Fruit fly (Drosophila melanogaster) whole organism, larva: ENCODE data around the gene JMJD7.

Source experiments
- noc ChIP-seq: fragments of 200-800 bp; sonication (Bioruptor generic); optimal IDR thresholded peaks from 3 replicates; lab custom pipeline; 2019; ENCODE audit warnings: missing biosample characterization, mild to moderate bottlenecking, missing genetic modification characterization, moderate library complexity

Gene JMJD7

DNA sequence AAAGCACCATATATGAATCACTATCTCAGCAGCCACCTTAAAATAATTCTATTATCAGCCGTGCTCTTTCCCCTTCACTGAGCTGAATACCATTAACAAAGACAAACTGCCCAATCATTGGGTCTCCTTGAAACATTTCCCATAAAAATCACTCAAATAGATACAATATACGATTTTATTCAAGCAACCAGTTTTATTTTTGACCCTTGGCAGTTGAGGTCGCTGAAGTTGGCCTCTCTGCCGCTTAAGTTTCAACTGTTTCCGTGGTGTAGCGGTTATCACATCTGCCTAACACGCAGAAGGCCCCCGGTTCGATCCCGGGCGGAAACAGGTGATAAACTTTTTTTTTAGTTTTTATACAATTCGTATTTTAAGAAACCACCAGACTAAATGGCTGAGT, 17.3 kb downstream of the JMJD7 start:
- no peak for TF ChIP-seq noc

DNA sequence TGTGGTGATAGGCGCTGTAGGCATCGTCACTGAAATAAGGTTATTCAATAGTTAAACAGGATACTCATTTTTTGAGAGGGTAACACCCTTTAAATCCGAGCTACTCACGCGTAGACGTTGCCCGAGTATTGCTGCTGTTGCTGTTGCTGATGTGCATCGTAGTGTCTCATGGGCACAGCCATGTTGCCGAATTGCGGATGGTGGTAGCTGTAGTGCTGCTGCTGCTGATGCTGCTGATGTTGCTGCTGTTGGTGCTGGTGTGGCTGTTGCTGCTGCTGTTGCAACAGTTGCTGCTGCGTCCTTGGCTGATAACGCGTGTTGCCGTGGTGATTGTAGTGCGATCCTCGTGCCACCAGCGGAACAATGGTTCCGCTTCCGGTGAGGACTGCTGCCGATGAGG, 19.9 kb downstream of the JMJD7 start:
- no peak for TF ChIP-seq noc

DNA sequence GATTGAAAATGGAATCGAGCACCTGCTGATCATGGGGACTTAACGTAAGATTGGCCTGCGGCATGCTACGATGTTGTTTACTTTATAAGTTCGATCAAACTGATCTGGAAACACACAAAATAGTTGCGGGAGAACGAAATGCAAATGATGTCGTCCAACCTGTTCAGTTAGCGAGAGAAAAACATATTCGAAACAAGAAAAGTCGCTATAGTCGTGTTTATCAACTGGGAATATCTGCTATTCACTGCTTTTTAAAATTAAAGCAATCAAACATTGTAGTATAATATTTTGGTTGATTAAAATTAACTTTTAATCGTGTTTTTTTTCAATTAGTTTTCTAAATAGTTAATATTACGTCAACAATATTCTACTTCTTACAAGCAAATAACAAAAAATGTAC, 23.5 kb downstream of the JMJD7 start, which contains the start of gene CG14105:
TSS of gene CG14105 (minus strand) at position 101 of the 400 bp plus-strand sequence.
- no peak for TF ChIP-seq noc

DNA sequence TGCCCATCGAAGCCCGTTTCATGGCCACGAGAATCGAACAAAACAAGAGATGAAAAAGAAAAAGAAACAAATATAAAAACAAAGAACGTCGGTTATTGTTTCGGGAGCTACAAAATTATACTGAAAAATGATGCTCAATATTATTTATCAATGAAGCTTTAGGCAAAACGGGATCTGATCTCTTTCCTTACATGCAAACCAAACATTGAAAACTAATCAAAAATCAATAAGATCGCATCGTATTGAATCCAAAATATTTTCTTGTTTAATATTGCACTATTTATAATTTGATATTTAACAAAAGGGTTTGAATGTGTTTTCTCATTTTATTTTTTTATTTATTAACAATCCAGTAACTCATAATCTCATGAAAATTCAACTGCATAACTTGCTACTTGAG, 24.5 kb downstream of the JMJD7 start, which contains the start of gene CG14106:
TSS of gene CG14106 (minus strand) at position 101 of the 400 bp plus-strand sequence.
- no peak for TF ChIP-seq noc

DNA sequence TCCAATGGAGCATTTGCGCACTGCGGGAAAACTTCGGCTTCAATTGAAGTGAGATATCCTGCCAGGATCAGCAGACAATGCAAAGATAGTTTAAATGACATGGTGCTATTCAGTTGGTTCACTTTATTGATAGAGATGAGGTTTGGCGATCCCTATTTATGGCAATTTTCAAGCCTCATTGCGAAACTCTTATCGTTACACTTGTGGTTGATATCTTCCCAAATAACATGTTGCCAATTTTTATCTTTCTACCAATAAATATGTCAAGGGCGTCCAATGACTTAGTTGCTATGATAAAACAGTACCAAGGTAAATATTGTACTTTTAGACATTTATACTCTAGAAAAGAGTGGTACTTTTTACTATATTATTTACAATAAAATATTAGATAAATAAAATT, 26.0 kb downstream of the JMJD7 start, which contains the start of gene CG33263:
TSS of gene CG33263 (minus strand) at position 101 of the 400 bp plus-strand sequence.
- no peak for TF ChIP-seq noc

DNA sequence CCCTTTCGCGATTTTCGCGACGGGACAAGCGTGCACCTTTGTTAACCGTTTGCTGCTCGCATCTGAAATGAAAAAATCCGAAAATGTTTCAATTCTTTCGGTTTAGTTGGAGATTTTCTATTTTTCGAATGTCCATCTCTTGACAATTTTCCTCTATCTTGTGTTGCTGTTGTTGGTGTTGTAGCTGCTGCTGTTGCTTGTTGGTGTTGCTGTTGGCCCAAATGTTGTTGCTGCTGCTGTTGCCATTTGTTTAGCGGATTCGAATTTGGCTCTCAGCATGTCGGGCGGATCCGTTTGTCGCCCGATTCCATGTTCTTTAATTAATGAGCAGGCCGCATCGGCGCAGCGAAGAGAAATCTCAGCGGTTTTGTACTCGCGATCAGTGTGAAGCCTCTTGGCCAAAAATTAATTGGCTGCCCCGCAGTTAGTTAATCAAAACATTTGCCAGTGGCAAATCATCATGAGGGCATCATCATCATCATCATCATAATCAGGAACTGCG, 27.7 kb downstream of the JMJD7 start, which contains the start of gene CG32121:
TSS of gene CG32121 (minus strand) at position 51 of the 502 bp plus-strand sequence.
- no peak for TF ChIP-seq noc

DNA sequence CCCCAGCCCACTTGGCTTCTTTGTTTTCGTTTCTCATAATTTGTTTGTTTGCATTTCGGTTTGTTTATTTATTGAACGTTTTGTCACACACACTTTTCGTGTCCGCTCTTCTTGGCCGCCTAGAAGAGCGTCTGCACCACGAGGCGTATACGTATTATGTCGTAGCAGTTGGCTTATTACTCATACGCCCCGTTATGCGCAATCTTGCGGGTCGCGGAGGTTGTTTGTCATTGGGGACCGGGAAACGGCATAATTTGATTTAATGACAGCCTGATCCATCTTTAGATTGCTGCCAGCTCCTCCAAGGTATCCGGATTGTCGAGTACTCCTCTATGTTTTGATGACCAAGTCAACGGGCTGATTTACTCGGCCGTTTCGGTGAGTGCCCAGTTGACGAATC, 29.9 kb downstream of the JMJD7 start:
- no peak for TF ChIP-seq noc

DNA sequence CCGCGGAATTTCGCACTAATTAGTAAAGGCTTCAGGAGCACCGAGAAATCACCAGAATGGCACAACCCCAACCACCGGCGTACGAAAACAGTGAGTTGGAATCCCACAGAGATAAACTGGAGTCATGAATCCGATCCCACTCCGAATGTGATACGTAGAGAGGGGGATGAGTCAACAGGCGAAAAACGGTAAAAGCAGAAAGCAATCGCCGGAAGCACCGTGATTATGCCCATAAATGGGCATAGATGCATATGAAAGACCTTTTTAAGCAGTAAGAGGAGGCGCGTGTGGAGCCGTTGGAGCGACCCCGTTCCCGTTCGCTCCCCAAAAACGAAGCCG, 37.2 kb downstream of the JMJD7 start:
- TF ChIP-seq noc: no peak

DNA sequence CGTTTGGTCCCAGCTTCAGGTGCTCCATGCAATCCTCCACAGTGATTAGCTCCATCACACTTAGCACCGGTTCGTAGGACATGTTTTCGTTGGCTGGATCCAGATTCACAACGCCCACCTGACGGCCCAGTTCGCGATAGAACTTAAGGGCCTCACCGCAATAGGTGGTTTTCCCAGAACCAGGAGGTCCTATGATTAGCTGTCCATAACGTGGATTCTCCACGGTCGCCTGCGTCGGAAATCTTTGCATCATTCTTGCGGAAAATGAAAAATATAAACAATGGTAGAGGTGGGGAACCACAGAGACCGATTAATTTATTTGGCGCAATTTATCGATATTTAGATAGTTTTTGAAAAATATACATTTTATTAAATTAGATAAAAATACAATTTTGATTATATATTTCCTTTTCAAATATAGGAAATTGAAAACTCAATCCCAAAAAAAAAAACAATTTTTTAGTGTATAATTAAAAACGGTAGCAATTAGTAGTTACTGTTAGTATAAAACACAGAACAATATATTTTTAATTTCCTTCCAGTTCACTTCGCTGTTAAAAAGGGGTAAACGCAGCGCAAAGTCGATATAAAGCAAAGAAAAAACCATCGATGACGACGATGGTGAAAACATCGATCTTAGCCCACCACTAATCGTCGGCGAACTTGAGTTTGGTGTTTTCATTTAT, 37.7 kb downstream of the JMJD7 start, which contains the start of the genes CG10222 and flr:
TSS of gene CG10222 (minus strand) at position 254 of the 686 bp plus-strand sequence.
TSS of gene flr (plus strand) at position 644 of the 686 bp plus-strand sequence.
- no peak for TF ChIP-seq noc

DNA sequence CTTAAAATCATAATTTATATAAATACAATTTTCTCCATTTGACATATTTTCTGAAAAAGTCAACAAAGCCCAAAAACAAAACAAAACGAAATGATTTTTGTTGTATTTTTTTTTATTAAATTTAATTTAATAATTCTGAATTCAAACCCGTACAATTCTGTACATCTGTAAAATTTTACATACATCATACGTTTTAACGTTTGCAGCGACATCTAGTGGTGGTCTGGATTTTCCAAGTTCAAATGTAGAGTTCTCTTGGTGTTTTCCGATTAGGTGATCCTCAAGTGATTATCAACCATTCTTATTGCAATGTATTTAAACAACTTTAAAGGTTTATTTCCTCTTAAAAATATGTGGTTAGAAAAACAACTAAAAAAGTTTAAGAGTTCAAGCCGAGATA, 39.1 kb downstream of the JMJD7 start:
- no peak for TF ChIP-seq noc

DNA sequence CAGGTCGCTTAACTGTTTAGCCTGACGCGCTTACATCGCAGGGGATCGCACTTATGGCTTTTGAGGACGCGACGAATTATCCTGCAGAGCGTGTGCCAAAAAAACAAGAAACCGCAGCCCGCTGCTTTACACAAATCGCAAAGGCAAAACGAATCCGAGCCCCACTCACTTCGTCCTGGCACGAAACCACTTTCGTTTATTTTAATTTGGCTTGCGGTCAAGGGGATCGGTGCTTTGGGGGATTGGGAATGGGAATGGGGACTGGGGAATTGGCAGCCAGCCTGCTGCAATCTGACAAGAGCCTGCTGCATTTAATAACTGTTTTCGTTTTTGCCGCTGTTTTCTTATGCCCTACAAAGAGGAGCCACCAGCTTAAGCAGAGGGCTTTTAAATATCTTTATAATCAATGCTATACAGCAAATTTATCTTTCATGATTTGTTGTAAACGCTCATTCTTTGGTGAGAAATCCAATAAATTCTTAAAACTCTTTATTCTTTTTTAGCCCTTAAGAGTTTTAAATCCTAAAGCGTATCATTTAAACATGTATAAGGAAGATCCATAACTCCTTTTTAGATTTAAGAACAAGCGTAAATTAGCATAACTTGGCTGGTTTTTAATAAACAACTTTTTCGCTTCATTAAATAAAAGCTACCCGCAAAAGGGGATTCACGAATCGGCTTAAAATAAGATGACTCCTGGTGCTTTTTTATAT, 40.1 kb downstream of the JMJD7 start:
- no peak for TF ChIP-seq noc

DNA sequence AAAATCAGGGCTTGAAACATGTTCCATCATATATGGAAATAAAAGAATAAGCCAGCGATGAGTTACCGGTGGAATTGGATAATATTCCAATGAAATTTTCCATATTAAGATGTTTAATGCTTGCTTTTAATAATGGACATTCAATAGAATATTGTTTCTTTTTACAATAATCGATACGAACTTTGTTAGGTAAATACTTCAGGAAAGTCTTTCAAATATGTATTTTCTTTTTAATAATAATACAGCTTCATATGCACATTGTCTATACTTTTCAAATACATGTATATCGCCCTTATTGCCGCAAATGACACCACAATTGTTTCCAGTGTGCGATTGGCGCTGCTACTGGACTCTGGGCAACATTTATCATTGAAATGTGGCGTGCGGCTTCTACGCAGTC, 43.2 kb downstream of the JMJD7 start:
- TF ChIP-seq noc: no peak

DNA sequence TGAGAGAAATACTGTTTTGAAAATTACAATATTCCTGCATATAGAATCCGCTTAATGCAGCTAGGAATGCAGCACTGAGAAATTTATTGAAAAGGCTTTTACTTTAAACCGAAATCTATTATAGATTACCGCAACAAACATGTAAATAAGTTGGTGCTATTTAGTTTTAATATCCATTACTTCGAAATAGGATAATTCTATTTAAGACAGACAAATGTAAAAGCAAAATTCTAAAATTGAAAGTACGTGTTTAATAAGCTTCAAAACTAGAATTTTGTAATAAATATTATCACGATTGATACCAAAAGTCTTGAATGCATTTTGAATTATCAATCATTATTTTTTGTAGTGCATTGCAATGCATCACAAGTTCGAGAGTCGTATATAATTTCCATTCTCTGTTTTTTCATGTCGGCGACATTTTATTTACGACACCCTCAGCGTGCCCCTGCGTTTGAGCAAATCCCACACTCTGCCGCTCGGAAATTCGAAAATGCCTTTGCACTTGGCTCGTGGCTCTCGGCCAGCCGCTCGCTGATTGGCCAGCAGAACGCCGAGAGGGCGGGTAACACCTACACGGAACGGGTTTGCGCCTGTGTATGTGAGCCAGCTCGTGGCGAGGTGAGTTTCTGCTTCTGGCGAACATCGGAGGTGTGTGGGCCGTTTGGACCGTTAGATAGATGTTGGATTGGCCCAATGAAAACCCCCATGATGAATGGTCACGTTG, 46.8 kb downstream of the JMJD7 start:
- TF ChIP-seq noc: no peak

DNA sequence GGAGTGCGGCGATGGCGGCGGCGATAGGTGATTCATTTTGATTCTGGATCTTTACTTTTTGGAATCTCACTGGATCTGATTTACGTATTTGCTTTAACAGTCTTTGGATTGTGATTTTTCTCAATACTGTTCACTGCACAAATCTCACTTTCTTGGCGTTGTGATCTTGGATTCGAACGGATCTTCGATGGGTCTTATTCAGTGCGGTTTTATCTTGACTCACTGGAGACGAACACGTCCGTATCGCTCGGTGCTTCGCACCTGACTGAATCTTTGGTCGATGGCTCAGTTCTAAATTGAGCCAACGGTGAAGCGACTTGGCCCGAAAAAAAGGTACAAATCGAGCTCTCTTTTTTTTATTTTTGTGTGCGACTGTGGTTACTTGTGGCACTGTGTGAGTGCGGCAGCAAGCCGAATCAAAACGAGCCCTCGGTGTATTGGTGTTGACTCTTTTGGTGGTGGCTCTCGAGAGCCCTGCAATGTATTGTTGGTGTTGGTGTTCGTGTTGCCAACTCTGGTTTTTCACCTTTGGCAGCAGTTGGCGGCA, 49.1 kb downstream of the JMJD7 start, which contains the start of gene sens:
TSS of gene sens (minus strand) at position 254 of the 547 bp plus-strand sequence.
- no peak for TF ChIP-seq noc
